Worm (Caenorhabditis elegans) whole organism, L1 larva: ENCODE results near the gene rab-6.1.

Experiments
- C16A3.4 ChIP-seq: fragments of 150-350 bp; optimal IDR thresholded peaks from 2 replicates; lab custom pipeline; 2014; ENCODE audit warnings: missing biosample characterization, missing genetic modification characterization
- alr-1 ChIP-seq: fragments of 200-800 bp; sonication (Bioruptor generic); optimal IDR thresholded peaks from 2 replicates; lab custom pipeline; 2018; ENCODE audit warnings: borderline replicate concordance, mild to moderate bottlenecking, missing genetic modification characterization, missing compliant biosample characterization
- aly-2 ChIP-seq: fragments of 150-350 bp; optimal IDR thresholded peaks from 2 replicates; lab custom pipeline; 2014; ENCODE audit warnings: missing biosample characterization, missing genetic modification characterization
- blmp-1 ChIP-seq: fragments of 150-350 bp; optimal IDR thresholded peaks from 2 replicates; lab custom pipeline; 2014; ENCODE audit warnings: missing biosample characterization, missing genetic modification characterization
- ceh-82 ChIP-seq, 3 experiments: fragments of 150-350 bp in 1 of 3; sonication (generic microtip) in 2 of 3; optimal IDR thresholded peaks; 2 replicates each; lab custom pipeline; 2014 to 2017; ENCODE audit warnings: missing biosample characterization in 3 of 3, missing genetic modification characterization in 3 of 3
- dsc-1 ChIP-seq: sonication (generic microtip); optimal IDR thresholded peaks from 2 replicates; lab custom pipeline; 2016; ENCODE audit warnings: mild to moderate bottlenecking, missing genetic modification characterization, missing compliant biosample characterization
- efl-1 ChIP-seq, 4 experiments: fragments of 150-350 bp; optimal IDR thresholded peaks in 3 of 4; peaks in 1 of 4; 1 replicate in 1 of 4; 2 replicates in 3 of 4; lab custom pipeline; 2014; ENCODE audit warnings: missing biosample characterization in 2 of 4, missing genetic modification characterization in 2 of 4, missing genetic modification reagents in 2 of 4
- efl-3 ChIP-seq: fragments of 200-800 bp; sonication (Bioruptor generic); optimal IDR thresholded peaks from 2 replicates; lab custom pipeline; 2018; ENCODE audit warnings: mild to moderate bottlenecking, missing genetic modification characterization, missing compliant biosample characterization
- elt-2 ChIP-seq: sonication (generic microtip); optimal IDR thresholded peaks from 2 replicates; lab custom pipeline; 2016; ENCODE audit warnings: missing genetic modification characterization, mild to moderate bottlenecking, inconsistent platforms, missing compliant biosample characterization, missing genetic modification reagents
- fkh-10 ChIP-seq: sonication (generic microtip); optimal IDR thresholded peaks from 2 replicates; lab custom pipeline; 2017; ENCODE audit warnings: missing biosample characterization, missing genetic modification reagents, missing genetic modification characterization
- fkh-8 ChIP-seq: sonication (generic microtip); optimal IDR thresholded peaks from 2 replicates; lab custom pipeline; 2016; ENCODE audit warnings: mild to moderate bottlenecking, missing genetic modification characterization, missing compliant biosample characterization
- isw-1 ChIP-seq: fragments of 200-800 bp; sonication (Bioruptor generic); IDR thresholded peaks from 2 replicates; pipeline ENCODE4 v1.3.6; 2022; ENCODE audit warnings: missing genetic modification characterization, missing compliant biosample characterization
- jun-1 ChIP-seq: fragments of 150-350 bp; optimal IDR thresholded peaks from 2 replicates; lab custom pipeline; 2014; ENCODE audit warnings: missing biosample characterization, missing genetic modification reagents, missing genetic modification characterization
- lin-14 ChIP-seq: fragments of 200-800 bp; sonication (Bioruptor generic); optimal IDR thresholded peaks from 2 replicates; lab custom pipeline; 2018; ENCODE audit warnings: mild to moderate bottlenecking, missing genetic modification characterization, moderate library complexity, missing compliant biosample characterization
- lin-15B ChIP-seq: fragments of 150-350 bp; sonication (generic microtip); optimal IDR thresholded peaks from 3 replicates; lab custom pipeline; 2014; ENCODE audit warnings: missing biosample characterization, missing genetic modification characterization
- lin-35 ChIP-seq, 2 experiments: fragments of 150-350 bp; optimal IDR thresholded peaks; 2 replicates each; lab custom pipeline; 2014; ENCODE audit warnings: missing biosample characterization in 2 of 2, missing genetic modification characterization in 2 of 2, missing genetic modification reagents in 2 of 2
- lin-39 ChIP-seq: fragments of 150-350 bp; optimal IDR thresholded peaks from 2 replicates; lab custom pipeline; 2014; ENCODE audit warnings: missing biosample characterization, missing genetic modification reagents, missing genetic modification characterization
- lir-3 ChIP-seq: sonication (generic microtip); optimal IDR thresholded peaks from 2 replicates; lab custom pipeline; 2016; ENCODE audit warnings: mild to moderate bottlenecking, missing genetic modification characterization, moderate library complexity, missing compliant biosample characterization; ENCODE audit not compliant: poor library complexity
- nhr-237 ChIP-seq: fragments of 150-350 bp; optimal IDR thresholded peaks from 2 replicates; lab custom pipeline; 2014; ENCODE audit warnings: missing biosample characterization, missing genetic modification characterization
- nhr-90 ChIP-seq: sonication (generic microtip); optimal IDR thresholded peaks from 2 replicates; lab custom pipeline; 2016; ENCODE audit warnings: mild to moderate bottlenecking, missing genetic modification characterization, missing compliant biosample characterization; ENCODE audit not compliant: poor library complexity
- pqm-1 ChIP-seq: sonication (generic microtip); optimal IDR thresholded peaks from 3 replicates; lab custom pipeline; 2017; ENCODE audit warnings: missing biosample characterization, missing genetic modification characterization
- rnt-1 ChIP-seq: sonication (generic microtip); optimal IDR thresholded peaks from 2 replicates; lab custom pipeline; 2016; ENCODE audit warnings: mild to moderate bottlenecking, missing genetic modification characterization, moderate library complexity, missing compliant biosample characterization
- snu-23 ChIP-seq: sonication (generic microtip); optimal IDR thresholded peaks from 2 replicates; lab custom pipeline; 2016; ENCODE audit warnings: missing genetic modification characterization, missing compliant biosample characterization
- sox-4 ChIP-seq: sonication (generic microtip); optimal IDR thresholded peaks from 2 replicates; lab custom pipeline; 2016; ENCODE audit warnings: missing genetic modification characterization, missing compliant biosample characterization
- tlp-1 ChIP-seq: fragments of 150-350 bp; optimal IDR thresholded peaks from 2 replicates; lab custom pipeline; 2014; ENCODE audit warnings: missing biosample characterization, missing genetic modification characterization
- unc-130 ChIP-seq: fragments of 150-350 bp; optimal IDR thresholded peaks from 2 replicates; lab custom pipeline; 2017; ENCODE audit warnings: missing biosample characterization, missing genetic modification characterization, inconsistent platforms
- unc-30 ChIP-seq: sonication (generic microtip); optimal IDR thresholded peaks from 2 replicates; lab custom pipeline; 2017; ENCODE audit warnings: missing biosample characterization, missing genetic modification characterization
- zip-4 ChIP-seq: fragments of 200-800 bp; sonication (Bioruptor generic); optimal IDR thresholded peaks from 2 replicates; lab custom pipeline; 2018; ENCODE audit warnings: mild to moderate bottlenecking, missing genetic modification characterization, moderate library complexity, missing compliant biosample characterization

rab-6.1 gene

DNA sequence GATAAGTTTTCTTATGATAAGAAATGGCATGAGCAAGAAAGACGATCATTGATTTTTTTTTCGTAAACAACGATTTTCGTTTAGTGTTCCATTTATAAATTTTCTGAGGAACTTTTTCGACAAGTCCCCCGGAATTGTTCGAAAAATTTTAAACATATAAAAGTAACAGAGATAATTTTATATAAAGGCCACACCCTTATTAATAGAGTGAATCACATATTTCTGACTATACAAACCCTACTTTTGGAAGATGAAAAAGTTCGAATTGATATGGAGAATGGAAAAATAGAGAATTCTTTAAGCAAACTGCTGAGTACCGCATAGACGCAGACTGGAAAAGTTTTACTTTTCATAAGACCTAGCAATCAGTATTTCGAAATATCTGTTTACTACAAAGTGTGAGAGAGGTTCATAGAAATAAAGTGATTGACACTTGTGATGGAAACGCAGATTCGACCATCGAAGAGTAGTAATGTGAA lies 45.4 kb upstream of the rab-6.1 start (continued):
- no peak for TF ChIP-seq tlp-1 (tag; lab: Kevin White, UChicago)
- TF ChIP-seq efl-3 (GFP tag; lab: Kevin White, UChicago), result no peak
- peak; percentile 75 for TF ChIP-seq fkh-8 (tag; lab: Kevin White, UChicago)
- peak; percentile 43 for TF ChIP-seq zip-4 (GFP tag; lab: Kevin White, UChicago)
- TF ChIP-seq C16A3.4 (tag; lab: Kevin White, UChicago), result peak; percentile 76
- TF ChIP-seq snu-23 (GFP tag; lab: Kevin White, UChicago), result peak; percentile 89
- no peak for TF ChIP-seq alr-1
- TF ChIP-seq nhr-237 (tag; lab: Kevin White, UChicago), result peak; percentile 91
- TF ChIP-seq lin-39 (tag; lab: Kevin White, UChicago), result no peak
- no peak for TF ChIP-seq unc-130 (tag; lab: Kevin White, UChicago)

- TF ChIP-seq zip-4 (GFP tag; lab: Kevin White, UChicago), result no peak
- TF ChIP-seq isw-1, result no peak
These were observed 44.8 kb upstream of the rab-6.1 start, which contains the start of gene ikke-1 for ce11 chrIII:9050600-9050999. Gene ikke-1 (minus strand): TSS chrIII:9050700.

ce11 chrIII:9047260-9047659 lies 41.5 kb upstream of the rab-6.1 start:
- TF ChIP-seq lin-15B (tag; lab: Kevin White, UChicago), result no peak
- peak; percentile 57 for TF ChIP-seq fkh-10

DNA sequence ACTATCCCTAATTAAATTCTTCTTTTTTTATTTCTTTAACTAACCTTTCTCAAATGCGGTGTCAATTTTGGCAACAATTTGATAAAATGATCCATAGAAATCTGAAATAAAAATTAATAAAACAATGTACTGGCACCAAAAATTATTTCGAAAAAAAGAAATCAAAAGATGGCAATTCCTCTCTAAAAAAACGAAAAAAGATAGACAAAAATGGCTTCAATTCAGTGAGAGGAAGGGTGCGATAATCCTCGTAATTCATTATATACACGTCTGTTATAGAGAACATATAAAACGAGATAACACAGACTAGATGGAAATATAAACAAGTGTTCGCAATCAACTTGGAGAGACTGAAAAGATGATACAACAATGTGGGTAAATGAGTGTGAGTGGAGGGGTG lies 40.1 kb upstream of the rab-6.1 start, which contains the start of gene R107.2:
Gene R107.2, minus strand, starts transcription at position 101 of the 400 bp plus-strand sequence.
- TF ChIP-seq nhr-90 (tag; lab: Kevin White, UChicago) (no peak), elt-2 (tag; lab: Kevin White, UChicago) (no peak), ceh-82 (tag; optimal IDR thresholded peaks at IDR 0.05; lab: Kevin White, UChicago) (no peak), sox-4 (tag; lab: Kevin White, UChicago) (no peak), pqm-1 (no peak), lin-14 (no peak)

DNA sequence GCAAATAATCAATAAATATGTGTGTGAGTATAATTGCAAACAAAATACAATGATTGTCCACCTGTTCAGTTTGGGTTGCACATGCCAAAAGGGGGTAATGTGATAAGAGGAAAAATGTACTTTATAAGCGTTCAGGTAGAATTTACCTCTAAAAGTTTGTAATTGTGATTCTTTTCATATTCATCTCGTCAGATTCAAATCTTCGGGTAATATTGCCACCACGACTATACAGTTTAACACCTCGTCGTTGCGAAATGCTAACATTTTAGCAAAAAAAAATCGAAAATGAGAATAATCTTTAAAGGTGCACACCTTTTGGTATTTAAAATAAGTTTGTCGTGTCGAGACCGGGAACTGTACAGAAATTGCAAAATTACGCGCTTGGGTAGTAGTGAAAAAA lies 37.4 kb upstream of the rab-6.1 start, which contains the start of gene nac-2:
Gene nac-2, minus strand, starts transcription at position 101 of the 400 bp plus-strand sequence.
- no peak for TF ChIP-seq lir-3 (tag; lab: Kevin White, UChicago)
- no peak for TF ChIP-seq zip-4 (GFP tag; lab: Kevin White, UChicago)

DNA sequence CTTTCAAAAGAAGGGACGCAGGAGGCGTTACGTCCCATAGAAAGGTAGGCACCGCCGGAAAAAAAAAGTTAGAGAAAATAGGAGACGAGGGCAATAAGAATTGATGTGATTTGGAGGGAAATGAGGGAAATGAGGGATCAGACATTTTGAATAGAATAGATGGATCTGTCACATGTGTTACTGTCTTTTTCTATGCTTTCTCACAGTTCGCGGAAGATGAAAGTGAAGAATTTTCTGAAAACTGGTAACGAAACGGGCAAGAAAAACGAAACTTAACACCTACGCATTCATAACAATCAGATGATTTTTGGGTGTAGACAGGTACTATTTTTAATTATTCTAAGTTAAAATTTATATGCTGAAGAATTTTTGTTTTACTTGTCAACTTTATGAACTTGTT lies 31.9 kb upstream of the rab-6.1 start, which contains the start of gene R107.9:
Gene R107.9, plus strand, starts transcription at position 301 of the 400 bp plus-strand sequence.
- TF ChIP-seq blmp-1, result peak; percentile 40
- TF ChIP-seq efl-1 (optimal IDR thresholded peaks at IDR 0.05; lab: Kevin White, UChicago), result no peak
- TF ChIP-seq efl-1 (GFP tag; optimal IDR thresholded peaks at IDR 0.05 in 1 of 2; lab: Kevin White, UChicago), result peak in 1 of 2 experiments; percentile 73
- TF ChIP-seq unc-30 (tag; lab: Kevin White, UChicago), result no peak

ce11 chrIII:9035037-9035436 lies 29.3 kb upstream of the rab-6.1 start:
- TF ChIP-seq pqm-1 (peak; percentile 8), elt-2 (tag; lab: Kevin White, UChicago) (peak; percentile 48), rnt-1 (peak; percentile 7), blmp-1 (no peak)

ce11 chrIII:9034133-9034532 lies 28.4 kb upstream of the rab-6.1 start:
- TF ChIP-seq tlp-1 (tag; lab: Kevin White, UChicago), result no peak
- no peak for TF ChIP-seq jun-1 (tag; lab: Kevin White, UChicago)
- TF ChIP-seq elt-2 (tag; lab: Kevin White, UChicago), result peak; percentile 9
- no peak for TF ChIP-seq aly-2
- TF ChIP-seq dsc-1, result no peak
- TF ChIP-seq lin-35 (GFP tag; optimal IDR thresholded peaks at IDR 0.05; lab: Kevin White, UChicago), result no peak
- TF ChIP-seq, all 84 proteins: peak for 1
